Fruit fly (Drosophila melanogaster) whole organism, embryonic: ENCODE results near the gene CG17344.

ENCODE experiments used
- ATbp ChIP-seq: fragments of 200-800 bp; sonication (Bioruptor generic); optimal IDR thresholded peaks from 2 replicates; lab custom pipeline; 2017; ENCODE audit warnings: missing biosample characterization, mild to moderate bottlenecking, missing genetic modification characterization, missing genetic modification reagents
- Abd-B ChIP-seq: fragments of 200-800 bp; sonication (Bioruptor generic); optimal IDR thresholded peaks from 2 replicates; lab custom pipeline; 2018; ENCODE audit warnings: missing biosample characterization, mild to moderate bottlenecking, missing genetic modification characterization, moderate library complexity
- Atf3 ChIP-seq: fragments of 200-800 bp; sonication (Bioruptor generic); optimal IDR thresholded peaks from 3 replicates; lab custom pipeline; 2016; ENCODE audit warnings: missing biosample characterization, missing genetic modification characterization
- Bteb2 ChIP-seq: fragments of 200-800 bp; sonication (Bioruptor generic); optimal IDR thresholded peaks from 2 replicates; lab custom pipeline; 2016; ENCODE audit warnings: missing biosample characterization, missing genetic modification characterization
- CG10209 ChIP-seq: fragments of 200-800 bp; sonication (Bioruptor generic); optimal IDR thresholded peaks from 3 replicates; lab custom pipeline; 2017; ENCODE audit warnings: missing biosample characterization, mild to moderate bottlenecking, missing genetic modification characterization, missing genetic modification reagents
- CG1024 ChIP-seq: fragments of 200-800 bp; sonication (Bioruptor generic); IDR thresholded peaks from 2 replicates; pipeline ENCODE4 v1.3.6; 2022; ENCODE audit warnings: missing biosample characterization, missing genetic modification characterization
- CG10267 ChIP-seq: fragments of 200-800 bp; sonication (Bioruptor generic); optimal IDR thresholded peaks from 2 replicates; lab custom pipeline; 2018; ENCODE audit warnings: missing biosample characterization, mild to moderate bottlenecking, missing genetic modification characterization, moderate library complexity
- CG12744 ChIP-seq: fragments of 200-800 bp; sonication (Bioruptor generic); optimal IDR thresholded peaks from 2 replicates; lab custom pipeline; 2016; ENCODE audit warnings: missing biosample characterization, missing genetic modification characterization
- CG14014 ChIP-seq: fragments of 200-800 bp; sonication (Bioruptor generic); IDR thresholded peaks from 2 replicates; pipeline ENCODE4 v1.3.6; 2022; ENCODE audit warnings: missing biosample characterization, missing genetic modification characterization
- CG15601 ChIP-seq: fragments of 200-800 bp; sonication (Bioruptor generic); optimal IDR thresholded peaks from 3 replicates; lab custom pipeline; 2019; ENCODE audit warnings: missing biosample characterization, mild to moderate bottlenecking, missing genetic modification characterization, moderate library complexity
- CG18262 ChIP-seq: fragments of 200-800 bp; optimal IDR thresholded peaks from 3 replicates; lab custom pipeline; 2019; ENCODE audit warnings: missing biosample characterization, mild to moderate bottlenecking, missing genetic modification characterization, moderate library complexity
- CG3281 ChIP-seq: fragments of 200-800 bp; sonication (Bioruptor generic); optimal IDR thresholded peaks from 3 replicates; lab custom pipeline; 2017; ENCODE audit warnings: missing biosample characterization, mild to moderate bottlenecking, missing genetic modification characterization
- CG34422 ChIP-seq: fragments of 200-800 bp; sonication (Bioruptor generic); IDR thresholded peaks from 3 replicates; pipeline ENCODE4 v1.3.6; 2022; ENCODE audit warnings: missing biosample characterization, missing genetic modification characterization
- CG3995 ChIP-seq: fragments of 200-800 bp; sonication (Bioruptor generic); optimal IDR thresholded peaks from 3 replicates; lab custom pipeline; 2016; ENCODE audit warnings: missing biosample characterization, missing genetic modification characterization
- CG5245 ChIP-seq: fragments of 200-800 bp; sonication (Bioruptor generic); optimal IDR thresholded peaks from 3 replicates; lab custom pipeline; 2016; ENCODE audit warnings: missing biosample characterization, missing genetic modification characterization
- CG7786 ChIP-seq: fragments of 200-800 bp; sonication (Bioruptor generic); optimal IDR thresholded peaks from 2 replicates; lab custom pipeline; 2016; ENCODE audit warnings: missing biosample characterization, missing genetic modification characterization
- CG7839 ChIP-seq: fragments of 200-800 bp; sonication (Bioruptor generic); optimal IDR thresholded peaks from 3 replicates; lab custom pipeline; 2018; ENCODE audit warnings: missing biosample characterization, mild to moderate bottlenecking, missing genetic modification characterization, moderate library complexity
- CG9437 ChIP-seq: fragments of 200-800 bp; sonication (Bioruptor generic); optimal IDR thresholded peaks from 2 replicates; lab custom pipeline; 2018; ENCODE audit warnings: missing biosample characterization, mild to moderate bottlenecking, missing genetic modification characterization
- Dek ChIP-seq: fragments of 200-800 bp; sonication (Bioruptor generic); optimal IDR thresholded peaks from 3 replicates; lab custom pipeline; 2019; ENCODE audit warnings: missing biosample characterization, mild to moderate bottlenecking, missing genetic modification characterization, moderate library complexity
- Dfd ChIP-seq, 2 experiments: fragments of >200 bp; optimal IDR thresholded peaks; 2 replicates each; lab custom pipeline; 2017; ENCODE audit warnings: missing biosample characterization in 2 of 2, missing genetic modification characterization in 2 of 2
- Fer2 ChIP-seq: fragments of 200-800 bp; sonication (Bioruptor generic); optimal IDR thresholded peaks from 2 replicates; lab custom pipeline; 2018; ENCODE audit warnings: missing biosample characterization, mild to moderate bottlenecking, missing genetic modification characterization, moderate library complexity
- H15 ChIP-seq: fragments of 200-800 bp; sonication (Bioruptor generic); IDR thresholded peaks from 3 replicates; pipeline ENCODE4 v1.3.6; 2022; ENCODE audit warnings: missing biosample characterization, missing genetic modification characterization
- HmgD ChIP-seq: fragments of 200-800 bp; sonication (Bioruptor generic); optimal IDR thresholded peaks from 3 replicates; lab custom pipeline; 2016; ENCODE audit warnings: missing biosample characterization, missing genetic modification characterization
- Myb ChIP-seq: fragments of 200-800 bp; sonication (Bioruptor generic); optimal IDR thresholded peaks from 2 replicates; lab custom pipeline; 2016; ENCODE audit warnings: missing biosample characterization, missing genetic modification characterization
- Neu2 ChIP-seq: fragments of 200-800 bp; sonication (Bioruptor generic); optimal IDR thresholded peaks from 3 replicates; lab custom pipeline; 2016; ENCODE audit warnings: missing biosample characterization, missing genetic modification characterization, borderline replicate concordance
- Scr ChIP-seq: fragments of 200-800 bp; sonication (Bioruptor generic); IDR thresholded peaks from 2 replicates; pipeline ENCODE4 v1.3.6; 2022; ENCODE audit warnings: missing biosample characterization, missing genetic modification characterization; ENCODE audit not compliant: partially characterized antibody
- Six4 ChIP-seq: fragments of 200-800 bp; sonication (Bioruptor generic); optimal IDR thresholded peaks from 2 replicates; lab custom pipeline; 2016; ENCODE audit warnings: missing biosample characterization, missing genetic modification characterization
- Spps ChIP-seq: fragments of 200-800 bp; sonication (Bioruptor generic); optimal IDR thresholded peaks from 2 replicates; lab custom pipeline; 2018; ENCODE audit warnings: missing biosample characterization, mild to moderate bottlenecking, missing genetic modification characterization
- ap ChIP-seq: fragments of 200-800 bp; sonication (Bioruptor generic); IDR thresholded peaks from 2 replicates; pipeline ENCODE4 v1.3.6; 2022; ENCODE audit warnings: missing biosample characterization, missing genetic modification characterization
- chinmo ChIP-seq: fragments of 200-800 bp; sonication (Bioruptor generic); IDR thresholded peaks from 4 replicates; pipeline ENCODE4 v1.3.6; 2022; ENCODE audit warnings: missing biosample characterization, missing genetic modification characterization; ENCODE audit not compliant: partially characterized antibody
- ewg ChIP-seq: fragments of 200-800 bp; sonication (Bioruptor generic); optimal IDR thresholded peaks from 3 replicates; lab custom pipeline; 2017; ENCODE audit warnings: mild to moderate bottlenecking, missing biosample characterization, missing genetic modification reagents, missing genetic modification characterization
- fd102C ChIP-seq: fragments of 200-800 bp; sonication (Bioruptor generic); optimal IDR thresholded peaks from 2 replicates; lab custom pipeline; 2018; ENCODE audit warnings: missing biosample characterization, mild to moderate bottlenecking, missing genetic modification characterization, moderate library complexity
- hbn ChIP-seq: fragments of 200-800 bp; sonication (Bioruptor generic); IDR thresholded peaks from 2 replicates; pipeline ENCODE4 v1.3.6; 2022; ENCODE audit warnings: missing biosample characterization, missing genetic modification characterization; ENCODE audit not compliant: partially characterized antibody
- hkb ChIP-seq, 2 experiments: fragments of 200-800 bp in 1 of 2; fragments of >200 bp in 1 of 2; sonication (Bioruptor generic) in 1 of 2; IDR thresholded peaks in 1 of 2; optimal IDR thresholded peaks in 1 of 2; 2 replicates each; pipeline versions ENCODE4 v1.3.6 to Lab custom; 2017 to 2022; ENCODE audit warnings: missing biosample characterization in 1 of 2, missing genetic modification characterization in 1 of 2
- jing ChIP-seq: fragments of 200-800 bp; sonication (Bioruptor generic); optimal IDR thresholded peaks from 2 replicates; lab custom pipeline; 2018; ENCODE audit warnings: missing biosample characterization, mild to moderate bottlenecking, missing genetic modification characterization
- kay ChIP-seq: fragments of 200-800 bp; sonication (Bioruptor generic); optimal IDR thresholded peaks from 2 replicates; lab custom pipeline; 2016; ENCODE audit warnings: missing biosample characterization, missing genetic modification characterization
- lola ChIP-seq, 3 experiments: fragments of >200 bp in 2 of 3; fragments of 200-800 bp in 1 of 3; sonication (Bioruptor generic) in 1 of 3; optimal IDR thresholded peaks; 2 replicates each; lab custom pipeline; 2017 to 2019; ENCODE audit warnings: missing biosample characterization in 3 of 3, missing genetic modification characterization in 3 of 3, mild to moderate bottlenecking in 1 of 3, moderate library complexity in 1 of 3
- maf-S ChIP-seq: fragments of 200-800 bp; sonication (Bioruptor generic); optimal IDR thresholded peaks from 2 replicates; lab custom pipeline; 2016; ENCODE audit warnings: missing biosample characterization, missing genetic modification characterization
- nau ChIP-seq: fragments of 200-800 bp; sonication (Bioruptor generic); optimal IDR thresholded peaks from 3 replicates; lab custom pipeline; 2017; ENCODE audit warnings: missing biosample characterization, mild to moderate bottlenecking, missing genetic modification characterization, missing genetic modification reagents
- oc ChIP-seq: fragments of 200-800 bp; sonication (Bioruptor generic); optimal IDR thresholded peaks from 2 replicates; lab custom pipeline; 2018; ENCODE audit warnings: missing biosample characterization, mild to moderate bottlenecking, missing genetic modification characterization, moderate library complexity
- phol ChIP-seq: fragments of 200-800 bp; sonication (Bioruptor generic); optimal IDR thresholded peaks from 3 replicates; lab custom pipeline; 2018; ENCODE audit warnings: missing biosample characterization, mild to moderate bottlenecking, missing genetic modification characterization, moderate library complexity
- ranshi ChIP-seq: fragments of 200-800 bp; sonication (Bioruptor generic); IDR thresholded peaks from 2 replicates; pipeline ENCODE4 v1.3.6; 2022; ENCODE audit warnings: missing biosample characterization, missing genetic modification characterization
- repo ChIP-seq: fragments of 200-800 bp; sonication (Bioruptor generic); optimal IDR thresholded peaks from 2 replicates; lab custom pipeline; 2016; ENCODE audit warnings: missing biosample characterization, missing genetic modification characterization
- row ChIP-seq: fragments of 200-800 bp; sonication (Bioruptor generic); IDR thresholded peaks from 3 replicates; pipeline ENCODE4 v1.3.6; 2022; ENCODE audit warnings: missing biosample characterization, missing genetic modification characterization
- sob ChIP-seq: fragments of 200-800 bp; sonication (Bioruptor generic); IDR thresholded peaks from 2 replicates; pipeline ENCODE4 v1.3.6; 2022; ENCODE audit warnings: missing biosample characterization, missing genetic modification characterization
- sqz ChIP-seq: fragments of 200-800 bp; sonication (Bioruptor generic); optimal IDR thresholded peaks from 3 replicates; lab custom pipeline; 2018; ENCODE audit warnings: missing biosample characterization, mild to moderate bottlenecking, missing genetic modification characterization
- sr ChIP-seq: fragments of 200-800 bp; sonication (Bioruptor generic); IDR thresholded peaks from 3 replicates; pipeline ENCODE4 v1.3.6; 2022; ENCODE audit warnings: missing biosample characterization, missing genetic modification characterization
- wdn ChIP-seq: fragments of 200-800 bp; sonication (Bioruptor generic); IDR thresholded peaks from 2 replicates; pipeline ENCODE4 v1.3.6; 2022; ENCODE audit warnings: missing biosample characterization, missing genetic modification characterization

Gene CG17344

DNA sequence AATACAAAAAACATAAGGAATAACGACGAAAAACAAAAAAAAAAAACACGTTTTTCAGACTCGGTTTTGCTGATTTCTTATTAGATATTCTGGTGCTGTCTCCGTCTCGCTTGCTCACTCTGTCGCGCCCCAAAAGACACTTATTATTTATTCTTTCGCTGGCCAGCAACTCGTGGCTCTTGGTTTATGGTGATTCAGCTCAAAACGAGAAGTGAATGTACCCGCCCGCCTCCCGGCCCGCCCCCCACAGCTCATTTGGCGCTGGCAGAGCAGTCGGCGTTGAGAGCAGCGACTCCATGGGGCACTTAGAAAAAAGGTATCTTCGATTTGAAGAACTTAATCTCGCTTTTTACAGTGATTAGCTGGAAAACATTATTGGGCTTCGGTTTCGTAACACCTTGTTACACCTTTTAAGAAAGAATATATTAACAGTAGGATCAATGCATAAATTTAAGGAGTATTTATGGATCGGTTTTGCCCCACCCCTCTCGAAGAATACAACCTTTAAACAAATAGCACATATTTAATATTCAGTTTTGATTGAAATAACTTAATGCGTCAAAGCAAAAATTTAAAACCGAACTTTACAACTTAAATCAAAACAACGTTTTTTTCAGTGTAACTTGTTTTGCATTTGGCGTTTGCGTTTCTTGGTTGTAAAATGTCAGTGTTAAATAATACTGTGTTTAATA, 39.7 kb downstream of the CG17344 start (continued):
- TF ChIP-seq CG7839 (tag; lab: Kevin White, UChicago) (peak; percentile 86), CG18262 (tag; lab: Kevin White, UChicago) (peak; percentile 86), kay (peak; percentile 10), H15 (GFP tag; lab: Robert Waterston, UW) (no peak), Myb (GFP tag; lab: Kevin White, UChicago) (peak; percentile 19), ap (GFP tag; lab: Robert Waterston, UW) (no peak), CG1024 (no peak), sqz (no peak), oc (tag; lab: Kevin White, UChicago) (peak; percentile 13), maf-S (peak; percentile 56), Scr (GFP tag; lab: Robert Waterston, UW) (no peak), CG10209 (GFP tag; lab: Kevin White, UChicago) (peak; percentile 70), lola (GFP tag; optimal IDR thresholded peaks at IDR 0.05; lab: Kevin White, UChicago) (peak in 1 of 3 experiments; percentile 86), CG7786 (peak; percentile 70), wdn (GFP tag; lab: Robert Waterston, UW) (peak; percentile 11; the same call in 1 of the 2 replicates), CG9437 (GFP tag; lab: Kevin White, UChicago) (peak; percentile 77), CG15601 (tag; lab: Kevin White, UChicago) (peak; percentile 74), CG5245 (peak; percentile 36), fd102C (GFP tag; lab: Kevin White, UChicago) (no peak), hkb (optimal IDR thresholded peaks at IDR 0.05; lab: Kevin White, UChicago) (no peak), hkb (GFP tag; IDR thresholded peaks at IDR 0.05; lab: Robert Waterston, UW) (0 out of 2 replicates have a peak, but pooled peaks have one; percentile 39), sr (GFP tag; lab: Robert Waterston, UW) (no peak), Bteb2 (peak; percentile 78), Neu2 (GFP tag; lab: Kevin White, UChicago) (no peak), nau (peak; percentile 75), Six4 (peak; percentile 58), CG3281 (GFP tag; lab: Kevin White, UChicago) (peak; percentile 88), Spps (tag; lab: Kevin White, UChicago) (peak; percentile 65), chinmo (GFP tag; lab: Robert Waterston, UW) (peak; percentile 73; the same call in 2 of the 4 replicates), CG14014 (GFP tag; lab: Robert Waterston, UW) (no peak; the same call in 1 of the 2 replicates), CG12744 (GFP tag; lab: Kevin White, UChicago) (peak; percentile 56), ewg (GFP tag; lab: Kevin White, UChicago) (peak; percentile 51), CG3995 (peak; percentile 27), Dfd (GFP tag; optimal IDR thresholded peaks at IDR 0.05; lab: Kevin White, UChicago) (peak in 1 of 2 experiments; percentile 23), repo (GFP tag; lab: Kevin White, UChicago) (peak; percentile 33), ranshi (peak; percentile 54; the same call in 1 of the 2 replicates), Fer2 (peak; percentile 32), Dek (tag; lab: Kevin White, UChicago) (peak; percentile 61), HmgD (GFP tag; lab: Kevin White, UChicago) (no peak), hbn (GFP tag; lab: Robert Waterston, UW) (no peak), jing (GFP tag; lab: Kevin White, UChicago) (peak; percentile 41), sob (GFP tag; lab: Robert Waterston, UW) (peak; percentile 30; the same call in 1 of the 2 replicates), CG10267 (peak; percentile 68), row (GFP tag; lab: Robert Waterston, UW) (peak; percentile 57; the same call in 2 of the 3 replicates), ATbp (peak; percentile 54), Atf3 (GFP tag; lab: Kevin White, UChicago) (no peak), phol (tag; lab: Kevin White, UChicago) (peak; percentile 80), CG34422 (GFP tag; lab: Robert Waterston, UW) (0 out of 3 replicates have a peak, but pooled peaks have one; percentile 43), Abd-B (peak; percentile 25)
